Worm (Caenorhabditis elegans) whole organism, L1 larva: Measurements from ENCODE around the gene F31E8.4.

ENCODE experiments used
- blmp-1 ChIP-seq: fragments of 150-350 bp; optimal IDR thresholded peaks from 2 replicates; lab custom pipeline; 2014; ENCODE audit warnings: missing biosample characterization, missing genetic modification characterization
- ceh-82 ChIP-seq, 3 experiments: fragments of 150-350 bp in 1 of 3; sonication (generic microtip) in 2 of 3; optimal IDR thresholded peaks; 2 replicates each; lab custom pipeline; 2014 to 2017; ENCODE audit warnings: missing biosample characterization in 3 of 3, missing genetic modification characterization in 3 of 3
- ceh-90 ChIP-seq: sonication (generic microtip); optimal IDR thresholded peaks from 2 replicates; lab custom pipeline; 2016; ENCODE audit warnings: missing genetic modification characterization, missing compliant biosample characterization
- dsc-1 ChIP-seq: sonication (generic microtip); optimal IDR thresholded peaks from 2 replicates; lab custom pipeline; 2016; ENCODE audit warnings: mild to moderate bottlenecking, missing genetic modification characterization, missing compliant biosample characterization
- efl-1 ChIP-seq, 4 experiments: fragments of 150-350 bp; optimal IDR thresholded peaks in 3 of 4; peaks in 1 of 4; 1 replicate in 1 of 4; 2 replicates in 3 of 4; lab custom pipeline; 2014; ENCODE audit warnings: missing biosample characterization in 2 of 4, missing genetic modification characterization in 2 of 4, missing genetic modification reagents in 2 of 4
- egl-13 ChIP-seq: sonication (generic microtip); optimal IDR thresholded peaks from 2 replicates; lab custom pipeline; 2016; ENCODE audit warnings: missing genotype, missing genetic modification reagents, missing genetic modification characterization, missing compliant biosample characterization
- elt-2 ChIP-seq: sonication (generic microtip); optimal IDR thresholded peaks from 2 replicates; lab custom pipeline; 2016; ENCODE audit warnings: missing genetic modification characterization, mild to moderate bottlenecking, inconsistent platforms, missing compliant biosample characterization, missing genetic modification reagents
- elt-3 ChIP-seq, 6 experiments: fragments of 150-350 bp in 1 of 6; sonication (generic microtip); optimal IDR thresholded peaks; 2 replicates each; lab custom pipeline; 2017 to 2018; ENCODE audit warnings: missing biosample characterization in 6 of 6, missing genetic modification characterization in 6 of 6, inconsistent platforms in 1 of 6
- fos-1 ChIP-seq: fragments of 150-350 bp; optimal IDR thresholded peaks from 2 replicates; lab custom pipeline; 2014; ENCODE audit warnings: missing biosample characterization, missing genetic modification characterization
- grh-1 ChIP-seq: fragments of 200-800 bp; sonication (Bioruptor generic); IDR thresholded peaks from 2 replicates; pipeline ENCODE4 v1.3.6; 2022; ENCODE audit warnings: missing genetic modification reagents, missing genetic modification characterization, missing compliant biosample characterization
- hlh-17 ChIP-seq: fragments of 200-800 bp; sonication (Bioruptor generic); optimal IDR thresholded peaks from 2 replicates; lab custom pipeline; 2018; ENCODE audit warnings: missing genetic modification characterization, mild to moderate bottlenecking, missing compliant biosample characterization, moderate library complexity, borderline replicate concordance
- hpl-2 ChIP-seq: fragments of 150-350 bp; optimal IDR thresholded peaks from 2 replicates; lab custom pipeline; 2014; ENCODE audit warnings: missing biosample characterization, missing genetic modification reagents, missing genetic modification characterization
- isw-1 ChIP-seq: fragments of 200-800 bp; sonication (Bioruptor generic); IDR thresholded peaks from 2 replicates; pipeline ENCODE4 v1.3.6; 2022; ENCODE audit warnings: missing genetic modification characterization, missing compliant biosample characterization
- lin-13 ChIP-seq: fragments of 150-350 bp; optimal IDR thresholded peaks from 2 replicates; lab custom pipeline; 2014; ENCODE audit warnings: missing biosample characterization, missing genetic modification reagents, missing genetic modification characterization
- lin-14 ChIP-seq: fragments of 200-800 bp; sonication (Bioruptor generic); optimal IDR thresholded peaks from 2 replicates; lab custom pipeline; 2018; ENCODE audit warnings: mild to moderate bottlenecking, missing genetic modification characterization, moderate library complexity, missing compliant biosample characterization
- lin-15B ChIP-seq: fragments of 150-350 bp; sonication (generic microtip); optimal IDR thresholded peaks from 3 replicates; lab custom pipeline; 2014; ENCODE audit warnings: missing biosample characterization, missing genetic modification characterization
- lin-35 ChIP-seq, 2 experiments: fragments of 150-350 bp; optimal IDR thresholded peaks; 2 replicates each; lab custom pipeline; 2014; ENCODE audit warnings: missing biosample characterization in 2 of 2, missing genetic modification characterization in 2 of 2, missing genetic modification reagents in 2 of 2
- lin-39 ChIP-seq: fragments of 150-350 bp; optimal IDR thresholded peaks from 2 replicates; lab custom pipeline; 2014; ENCODE audit warnings: missing biosample characterization, missing genetic modification reagents, missing genetic modification characterization
- lir-3 ChIP-seq: sonication (generic microtip); optimal IDR thresholded peaks from 2 replicates; lab custom pipeline; 2016; ENCODE audit warnings: mild to moderate bottlenecking, missing genetic modification characterization, moderate library complexity, missing compliant biosample characterization; ENCODE audit not compliant: poor library complexity
- lsy-2 ChIP-seq, 2 experiments: fragments of 150-350 bp; optimal IDR thresholded peaks; 2 replicates each; lab custom pipeline; 2014; ENCODE audit warnings: missing biosample characterization in 2 of 2, missing genetic modification characterization in 2 of 2
- mab-9 ChIP-seq: fragments of 200-800 bp; sonication (Bioruptor generic); IDR thresholded peaks from 2 replicates; pipeline ENCODE4 v1.3.6; 2022; ENCODE audit warnings: missing genetic modification reagents, missing genetic modification characterization, missing compliant biosample characterization
- mdl-1 ChIP-seq, 2 experiments: fragments of 150-350 bp; optimal IDR thresholded peaks; 2 replicates each; lab custom pipeline; 2014 to 2017; ENCODE audit warnings: missing biosample characterization in 2 of 2, missing genetic modification characterization in 2 of 2, inconsistent platforms in 1 of 2
- mef-2 ChIP-seq: fragments of 150-350 bp; optimal IDR thresholded peaks from 2 replicates; lab custom pipeline; 2014; ENCODE audit warnings: missing biosample characterization, missing genetic modification characterization
- nhr-11 ChIP-seq: fragments of 150-350 bp; optimal IDR thresholded peaks from 2 replicates; lab custom pipeline; 2014; ENCODE audit warnings: missing biosample characterization, missing genetic modification characterization
- nhr-19 ChIP-seq: fragments of 200-800 bp; sonication (Bioruptor generic); conservative IDR thresholded peaks from 2 replicates; pipeline ENCODE4 v1.3.6; 2022; ENCODE audit warnings: missing genetic modification characterization, missing compliant biosample characterization
- nhr-20 ChIP-seq: sonication (generic microtip); optimal IDR thresholded peaks from 2 replicates; lab custom pipeline; 2016; ENCODE audit warnings: mild to moderate bottlenecking, missing genetic modification characterization, missing compliant biosample characterization
- nhr-28 ChIP-seq: fragments of 150-350 bp; optimal IDR thresholded peaks from 2 replicates; lab custom pipeline; 2014; ENCODE audit warnings: missing biosample characterization, missing genetic modification characterization
- nhr-71 ChIP-seq: sonication (generic microtip); optimal IDR thresholded peaks from 2 replicates; lab custom pipeline; 2016; ENCODE audit warnings: mild to moderate bottlenecking, missing genetic modification characterization, moderate library complexity, missing compliant biosample characterization
- nhr-90 ChIP-seq: sonication (generic microtip); optimal IDR thresholded peaks from 2 replicates; lab custom pipeline; 2016; ENCODE audit warnings: mild to moderate bottlenecking, missing genetic modification characterization, missing compliant biosample characterization; ENCODE audit not compliant: poor library complexity
- pag-3 ChIP-seq: sonication (generic microtip); optimal IDR thresholded peaks from 2 replicates; lab custom pipeline; 2017; ENCODE audit warnings: missing genetic modification characterization, mild to moderate bottlenecking, missing compliant biosample characterization, antibody characterized with exemption, borderline replicate concordance; ENCODE audit not compliant: insufficient read depth
- pqm-1 ChIP-seq: sonication (generic microtip); optimal IDR thresholded peaks from 3 replicates; lab custom pipeline; 2017; ENCODE audit warnings: missing biosample characterization, missing genetic modification characterization
- rnt-1 ChIP-seq: sonication (generic microtip); optimal IDR thresholded peaks from 2 replicates; lab custom pipeline; 2016; ENCODE audit warnings: mild to moderate bottlenecking, missing genetic modification characterization, moderate library complexity, missing compliant biosample characterization
- snu-23 ChIP-seq: sonication (generic microtip); optimal IDR thresholded peaks from 2 replicates; lab custom pipeline; 2016; ENCODE audit warnings: missing genetic modification characterization, missing compliant biosample characterization
- sox-4 ChIP-seq: sonication (generic microtip); optimal IDR thresholded peaks from 2 replicates; lab custom pipeline; 2016; ENCODE audit warnings: missing genetic modification characterization, missing compliant biosample characterization
- sptf-1 ChIP-seq: fragments of 150-350 bp; optimal IDR thresholded peaks from 2 replicates; lab custom pipeline; 2014; ENCODE audit warnings: missing biosample characterization, missing genetic modification characterization
- sup-37 ChIP-seq: fragments of 200-800 bp; sonication (Bioruptor generic); optimal IDR thresholded peaks from 2 replicates; lab custom pipeline; 2018; ENCODE audit warnings: mild to moderate bottlenecking, missing genetic modification characterization, missing compliant biosample characterization
- tbx-2 ChIP-seq: sonication (generic microtip); optimal IDR thresholded peaks from 2 replicates; lab custom pipeline; 2016; ENCODE audit warnings: missing genetic modification characterization, missing compliant biosample characterization
- tlp-1 ChIP-seq: fragments of 150-350 bp; optimal IDR thresholded peaks from 2 replicates; lab custom pipeline; 2014; ENCODE audit warnings: missing biosample characterization, missing genetic modification characterization
- unc-30 ChIP-seq: sonication (generic microtip); optimal IDR thresholded peaks from 2 replicates; lab custom pipeline; 2017; ENCODE audit warnings: missing biosample characterization, missing genetic modification characterization
- unc-86 ChIP-seq: sonication (generic microtip); optimal IDR thresholded peaks from 2 replicates; lab custom pipeline; 2016; ENCODE audit warnings: missing genetic modification characterization, missing compliant biosample characterization
- unc-98 ChIP-seq: fragments of 200-800 bp; sonication (Bioruptor generic); IDR thresholded peaks from 2 replicates; pipeline ENCODE4 v1.3.6; 2022; ENCODE audit warnings: missing genetic modification characterization, missing compliant biosample characterization
- zag-1 ChIP-seq: fragments of 150-350 bp; optimal IDR thresholded peaks from 2 replicates; lab custom pipeline; 2014; ENCODE audit warnings: missing biosample characterization, missing genetic modification characterization
- ztf-11 ChIP-seq, 2 experiments: sonication (generic microtip); optimal IDR thresholded peaks; 2 replicates each; lab custom pipeline; 2016 to 2017; ENCODE audit warnings: missing genetic modification characterization in 2 of 2, missing biosample characterization in 1 of 2, missing compliant biosample characterization in 1 of 2

Gene F31E8.4

DNA sequence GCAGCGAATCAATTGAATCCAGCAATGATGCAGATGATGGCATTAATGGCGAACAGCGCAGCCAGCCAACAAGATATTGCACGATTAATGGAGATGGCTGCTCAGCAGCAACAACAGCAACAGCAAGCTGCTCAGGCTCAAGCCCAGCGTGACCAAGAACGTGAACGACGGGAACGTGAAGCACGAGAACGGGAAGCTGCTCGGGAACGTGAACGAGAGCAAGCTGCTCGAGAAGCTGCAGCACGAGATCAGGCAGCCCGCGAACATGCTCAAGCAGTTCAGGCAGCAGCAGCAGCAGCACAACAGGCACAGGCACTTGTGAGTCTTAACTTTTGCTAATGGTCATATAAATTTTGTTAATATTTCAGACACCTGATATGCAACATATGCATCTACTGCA lies 46.8 kb upstream of the F31E8.4 start:
- TF ChIP-seq nhr-28 (no peak), efl-1 (optimal IDR thresholded peaks at IDR 0.05; lab: Kevin White, UChicago) (no peak), efl-1 (GFP tag; optimal IDR thresholded peaks at IDR 0.05 in 1 of 2; lab: Kevin White, UChicago) (no peak), nhr-19 (GFP tag; lab: Robert Waterston, UW) (no peak)

DNA sequence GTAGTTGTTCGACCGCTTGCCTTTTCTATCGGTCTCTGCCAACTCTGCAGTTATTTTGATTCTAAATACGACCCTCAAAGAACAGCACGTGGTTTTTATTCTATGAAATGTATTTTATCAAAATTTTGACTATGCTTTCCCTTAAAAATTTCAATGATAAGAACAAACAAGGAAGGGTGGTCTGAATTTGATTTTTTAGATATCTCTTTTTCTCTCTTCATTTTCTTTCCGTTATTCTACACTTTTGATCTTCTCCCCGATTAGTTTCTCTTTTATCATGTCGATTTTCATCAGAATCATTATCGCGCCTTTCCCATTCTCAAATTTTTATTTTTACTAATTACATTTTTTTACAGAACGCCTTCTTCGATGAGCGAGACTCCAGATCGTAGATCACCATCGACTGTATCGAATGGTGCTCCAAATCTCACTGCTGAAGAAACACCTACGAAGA lies 45.1 kb upstream of the F31E8.4 start:
- TF ChIP-seq lsy-2 (tag; optimal IDR thresholded peaks at IDR 0.05; lab: Kevin White, UChicago), result peak in 1 of 2 experiments; percentile 1
- no peak for TF ChIP-seq efl-1 (optimal IDR thresholded peaks at IDR 0.05; lab: Kevin White, UChicago)
- peak in 1 of 2 experiments; percentile 87 for TF ChIP-seq efl-1 (GFP tag; optimal IDR thresholded peaks at IDR 0.05 in 1 of 2; lab: Kevin White, UChicago)
- TF ChIP-seq elt-2 (tag; lab: Kevin White, UChicago), result peak; percentile 49
- TF ChIP-seq lir-3 (tag; lab: Kevin White, UChicago), result no peak
- TF ChIP-seq hpl-2, result no peak
- TF ChIP-seq snu-23 (GFP tag; lab: Kevin White, UChicago), result peak; percentile 41
- TF ChIP-seq mef-2 (tag; lab: Kevin White, UChicago), result no peak
- TF ChIP-seq isw-1 (GFP tag; lab: Robert Waterston, UW), result no peak
- TF ChIP-seq nhr-71 (tag; lab: Kevin White, UChicago), result peak; percentile 32
- TF ChIP-seq tbx-2 (tag; lab: Kevin White, UChicago), result peak; percentile 63
- no peak for TF ChIP-seq rnt-1
- TF ChIP-seq mab-9 (GFP tag; lab: Robert Waterston, UW), result no peak
- TF ChIP-seq unc-86 (tag; lab: Kevin White, UChicago), result no peak
- TF ChIP-seq ztf-11 (tag; optimal IDR thresholded peaks at IDR 0.05; lab: Kevin White, UChicago), result no peak
- TF ChIP-seq sox-4 (tag; lab: Kevin White, UChicago), result no peak
- TF ChIP-seq fos-1, result no peak
- TF ChIP-seq hlh-17 (GFP tag; lab: Kevin White, UChicago), result no peak
- no peak for TF ChIP-seq pqm-1 (tag; lab: Kevin White, UChicago)
- no peak for TF ChIP-seq lin-15B (tag; lab: Kevin White, UChicago)
- peak; percentile 69 for TF ChIP-seq blmp-1
- TF ChIP-seq nhr-11 (tag; lab: Kevin White, UChicago), result no peak
- TF ChIP-seq mdl-1 (tag; optimal IDR thresholded peaks at IDR 0.05; lab: Kevin White, UChicago), result no peak
- TF ChIP-seq lin-35 (GFP tag; optimal IDR thresholded peaks at IDR 0.05; lab: Kevin White, UChicago), result no peak
- peak; percentile 12 for TF ChIP-seq nhr-90 (tag; lab: Kevin White, UChicago)
- TF ChIP-seq ceh-90, result no peak
- no peak for TF ChIP-seq dsc-1 (tag; lab: Kevin White, UChicago)
- no peak for TF ChIP-seq lin-13 (GFP tag; lab: Kevin White, UChicago)
- TF ChIP-seq zag-1 (tag; lab: Kevin White, UChicago), result no peak
- TF ChIP-seq pag-3 (tag; lab: Kevin White, UChicago), result no peak
- TF ChIP-seq nhr-20 (tag; lab: Kevin White, UChicago), result peak; percentile 30
- TF ChIP-seq lin-39 (tag; lab: Kevin White, UChicago), result no peak
- no peak for TF ChIP-seq lin-14
- no peak for TF ChIP-seq unc-98 (GFP tag; lab: Robert Waterston, UW)
- no peak for TF ChIP-seq sup-37 (GFP tag; lab: Kevin White, UChicago)
- no peak for TF ChIP-seq unc-30 (tag; lab: Kevin White, UChicago)
- no peak for TF ChIP-seq ceh-82 (tag; optimal IDR thresholded peaks at IDR 0.05; lab: Kevin White, UChicago)
- no peak for TF ChIP-seq tlp-1 (tag; lab: Kevin White, UChicago)
- TF ChIP-seq elt-3 (tag; optimal IDR thresholded peaks at IDR 0.05; lab: Kevin White, UChicago), result peak in 2 of 6 experiments; percentile 33 to 69
- TF ChIP-seq egl-13, result no peak
- no peak for TF ChIP-seq sptf-1 (tag; lab: Kevin White, UChicago)
- no peak for TF ChIP-seq grh-1 (GFP tag; lab: Robert Waterston, UW)
